Worm (Caenorhabditis elegans): Measurements from ENCODE around the gene M01A8.1.

DNA sequence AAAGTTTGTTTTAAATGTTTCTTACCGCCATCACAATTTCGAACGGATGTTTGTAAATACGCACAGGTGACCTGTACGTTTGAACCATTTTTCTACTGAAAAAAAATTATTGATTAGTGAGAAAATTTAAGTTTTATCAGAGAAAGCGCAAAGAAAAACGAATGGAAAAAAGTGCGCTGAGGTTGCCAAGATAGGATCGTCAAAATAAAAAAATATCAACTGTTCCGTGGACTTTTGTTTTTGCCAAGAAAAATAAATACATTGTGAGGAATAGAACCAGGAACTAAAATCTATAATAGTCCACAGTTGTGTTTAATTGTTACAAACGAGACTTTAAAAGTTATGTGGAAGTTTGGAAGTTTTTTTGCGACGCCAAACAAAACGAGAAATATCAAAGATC lies 20.8 kb upstream of the M01A8.1 start, which contains the start of gene T23G5.2:
- no peak for TF ChIP-seq flt-1 (GFP tag; IDR thresholded peaks at IDR 0.05)
- no peak for TF ChIP-seq ets-7 (tag; optimal IDR thresholded peaks at IDR 0.05)
- no peak for TF ChIP-seq ceh-13 (GFP tag; optimal IDR thresholded peaks at IDR 0.05)
- no peak for TF ChIP-seq ama-1 (optimal IDR thresholded peaks at IDR 0.05)
- no peak for TF ChIP-seq hnd-1 (tag; optimal IDR thresholded peaks at IDR 0.05)
- TF ChIP-seq hmg-4 (GFP tag; optimal IDR thresholded peaks at IDR 0.05) = no peak
- no peak for TF ChIP-seq pes-1 (GFP tag; IDR thresholded peaks at IDR 0.05)
